Worm (Caenorhabditis elegans): ENCODE data around the gene gem-4.

The gem-4 gene

ce11 chrIV:11748852-11749251 lies 3.4 kb downstream of the gem-4 start, which contains the start of gene T12A7.6 (continued):
- TF ChIP-seq elt-2 (tag; optimal IDR thresholded peaks at IDR 0.05) (no peak), unc-98 (GFP tag; IDR thresholded peaks at IDR 0.05) (0 out of 2 replicates have a peak, but pooled peaks have one; percentile 12), C04F5.9 (tag; optimal IDR thresholded peaks at IDR 0.05) (no peak), C34B4.2 (tag; optimal IDR thresholded peaks at IDR 0.05) (no peak), zip-4 (GFP tag; optimal IDR thresholded peaks at IDR 0.05) (no peak), sptf-1 (tag; optimal IDR thresholded peaks at IDR 0.05) (no peak), fos-1 (tag; optimal IDR thresholded peaks at IDR 0.05) (no peak), nhr-71 (tag; optimal IDR thresholded peaks at IDR 0.05) (peak; percentile 55), nhr-19 (GFP tag; conservative IDR thresholded peaks at IDR 0.05) (no peak; the same call in 1 of the 2 replicates), nhr-11 (tag; optimal IDR thresholded peaks at IDR 0.05) (peak; percentile 22), mab-9 (GFP tag; IDR thresholded peaks at IDR 0.05) (no peak), ama-1 (optimal IDR thresholded peaks at IDR 0.05) (no peak), unc-30 (tag; optimal IDR thresholded peaks at IDR 0.05) (no peak), efl-3 (GFP tag; optimal IDR thresholded peaks at IDR 0.05) (no peak), F16B12.6 (tag; optimal IDR thresholded peaks at IDR 0.05) (no peak), mep-1 (tag; optimal IDR thresholded peaks at IDR 0.05) (no peak), lin-39 (tag; optimal IDR thresholded peaks at IDR 0.05) (no peak)

- TF ChIP-seq swsn-7 (tag; optimal IDR thresholded peaks at IDR 0.05) (no peak), nhr-90 (tag; optimal IDR thresholded peaks at IDR 0.05; ENCODE audit: poor library complexity) (no peak), unc-98 (GFP tag; IDR thresholded peaks at IDR 0.05) (no peak), nhr-84 (tag; optimal IDR thresholded peaks at IDR 0.05) (no peak), lin-39 (tag; optimal IDR thresholded peaks at IDR 0.05) (no peak), elt-3 (tag; optimal IDR thresholded peaks at IDR 0.05) (no peak)
These were observed 8.9 kb downstream of the gem-4 start, which contains the start of gene scl-18 for ce11 chrIV:11754328-11754727. Gene scl-18 (minus strand): TSS chrIV:11754428.

DNA sequence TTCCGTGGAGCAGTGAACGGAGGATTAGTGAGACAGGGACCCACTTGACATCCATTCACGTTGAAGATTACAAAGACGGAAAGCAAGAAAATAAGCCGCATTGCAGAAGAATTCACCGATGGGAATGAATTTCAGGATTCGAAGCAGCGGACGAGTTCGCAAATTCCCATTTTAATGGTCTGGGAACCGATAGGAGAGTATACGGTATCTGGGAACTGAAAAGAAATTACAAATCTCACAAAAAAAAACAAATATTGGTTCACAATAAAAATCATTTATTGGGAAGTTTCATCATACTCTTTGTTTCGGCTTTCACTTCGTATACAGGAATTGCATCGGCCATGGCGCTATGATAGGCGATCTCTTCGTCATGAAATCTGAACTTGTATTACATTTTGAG lies 9.6 kb downstream of the gem-4 start, which contains the start of gene T12A7.10:
Gene T12A7.10, minus strand, starts transcription at position 101 of the 400 bp plus-strand sequence.
- TF ChIP-seq efl-1 (optimal IDR thresholded peaks at IDR 0.05) (no peak), efl-1 (GFP tag; optimal IDR thresholded peaks at IDR 0.05 in 1 of 2) (peak in 1 of 2 experiments; percentile 0), vab-15 (tag; optimal IDR thresholded peaks at IDR 0.05) (no peak), pax-3 (tag; optimal IDR thresholded peaks at IDR 0.05) (no peak), tbx-2 (tag; optimal IDR thresholded peaks at IDR 0.05) (no peak), ceh-63 (GFP tag; optimal IDR thresholded peaks at IDR 0.05) (no peak), lir-3 (tag; optimal IDR thresholded peaks at IDR 0.05; ENCODE audit: poor library complexity) (no peak), ceh-90 (tag; optimal IDR thresholded peaks at IDR 0.05) (no peak), nhr-85 (tag) (peak; percentile 42), snu-23 (GFP tag; optimal IDR thresholded peaks at IDR 0.05) (no peak), Y116A8C.19 (tag; optimal IDR thresholded peaks at IDR 0.05; ENCODE audit: borderline replicate concordance) (no peak), grh-1 (GFP tag; IDR thresholded peaks at IDR 0.05) (no peak), nhr-90 (tag; optimal IDR thresholded peaks at IDR 0.05; ENCODE audit: poor library complexity) (no peak), ceh-88 (GFP tag; IDR thresholded peaks at IDR 0.05) (no peak)

DNA sequence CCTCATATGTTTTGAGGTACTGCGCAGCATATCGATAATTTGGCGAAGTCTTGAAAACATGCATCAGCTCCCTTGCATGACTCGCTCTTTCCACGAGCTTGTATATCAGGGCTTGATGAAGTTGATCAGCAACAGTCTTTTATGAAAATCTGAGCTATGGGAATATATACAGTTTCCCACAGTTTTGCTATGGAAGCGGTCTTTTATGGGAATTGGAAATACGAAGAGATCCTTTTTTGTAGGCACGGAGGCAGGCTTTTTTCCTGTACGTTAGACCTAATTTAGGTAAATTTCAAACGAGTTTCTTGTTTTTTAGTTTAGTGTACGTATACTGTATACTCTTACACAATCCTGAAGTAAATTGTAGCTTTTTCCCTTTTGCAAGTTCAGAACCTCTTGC lies 10.5 kb downstream of the gem-4 start, which contains the start of gene T12A7.9:
Gene T12A7.9, minus strand, starts transcription at position 101 of the 400 bp plus-strand sequence.
- TF ChIP-seq swsn-7 (tag; optimal IDR thresholded peaks at IDR 0.05) (no peak), nhr-47 (tag; optimal IDR thresholded peaks at IDR 0.05) (peak; percentile 14), C16A3.4 (tag; optimal IDR thresholded peaks at IDR 0.05) (no peak), nhr-28 (tag; optimal IDR thresholded peaks at IDR 0.05) (no peak), unc-62 (GFP tag; optimal IDR thresholded peaks at IDR 0.05) (no peak), elt-2 (tag; optimal IDR thresholded peaks at IDR 0.05) (no peak), lin-13 (GFP tag; optimal IDR thresholded peaks at IDR 0.05) (no peak)

All from whole organism, L1 larva.